Fruit fly (Drosophila melanogaster) whole organism, pupa: ENCODE data around the gene Pgd.

Experiments used
- CG10348 ChIP-seq: fragments of 200-800 bp; sonication (Bioruptor generic); IDR thresholded peaks from 2 replicates; pipeline ENCODE4 v1.3.6; 2022; ENCODE audit warnings: missing biosample characterization, missing genetic modification characterization
- CG12605 ChIP-seq: fragments of 200-800 bp; sonication (Bioruptor generic); IDR thresholded peaks from 2 replicates; pipeline ENCODE4 v1.3.6; 2022; ENCODE audit warnings: missing biosample characterization, missing genetic modification characterization
- CG13204 ChIP-seq: fragments of 200-800 bp; sonication (Bioruptor generic); optimal IDR thresholded peaks from 2 replicates; lab custom pipeline; 2018; ENCODE audit warnings: missing biosample characterization, mild to moderate bottlenecking, missing genetic modification characterization, moderate library complexity
- CG14655 ChIP-seq: fragments of 200-800 bp; sonication (Bioruptor generic); optimal IDR thresholded peaks from 3 replicates; lab custom pipeline; 2017; ENCODE audit warnings: mild to moderate bottlenecking, missing biosample characterization, missing genetic modification reagents, missing genetic modification characterization
- CG15710 ChIP-seq: fragments of 200-800 bp; sonication (Bioruptor generic); optimal IDR thresholded peaks from 2 replicates; lab custom pipeline; 2018; ENCODE audit warnings: missing biosample characterization, mild to moderate bottlenecking, missing genetic modification characterization, moderate library complexity
- CG17806 ChIP-seq: fragments of 200-800 bp; sonication (Bioruptor generic); optimal IDR thresholded peaks from 2 replicates; lab custom pipeline; 2018; ENCODE audit warnings: missing biosample characterization, mild to moderate bottlenecking, missing genetic modification characterization, moderate library complexity
- CG32121 ChIP-seq: fragments of 200-800 bp; sonication (Bioruptor generic); IDR thresholded peaks from 2 replicates; pipeline ENCODE4 v1.3.6; 2022; ENCODE audit warnings: missing biosample characterization, missing genetic modification characterization
- CG34367 ChIP-seq: fragments of 200-800 bp; sonication (Bioruptor generic); optimal IDR thresholded peaks from 2 replicates; lab custom pipeline; 2018; ENCODE audit warnings: missing biosample characterization, mild to moderate bottlenecking, missing genetic modification characterization
- CG4496 ChIP-seq: fragments of 200-800 bp; sonication (Bioruptor generic); IDR thresholded peaks from 3 replicates; pipeline ENCODE4 v1.3.6; 2022; ENCODE audit warnings: missing biosample characterization, missing genetic modification characterization
- CG8159 ChIP-seq: fragments of 200-800 bp; sonication (Bioruptor generic); optimal IDR thresholded peaks from 3 replicates; lab custom pipeline; 2018; ENCODE audit warnings: missing biosample characterization, mild to moderate bottlenecking, missing genetic modification characterization, moderate library complexity
- CG8301 ChIP-seq: fragments of 200-800 bp; sonication (Bioruptor generic); optimal IDR thresholded peaks from 2 replicates; lab custom pipeline; 2018; ENCODE audit warnings: missing biosample characterization, mild to moderate bottlenecking, missing genetic modification characterization
- CG9948 ChIP-seq: fragments of 200-800 bp; sonication (Bioruptor generic); optimal IDR thresholded peaks from 2 replicates; lab custom pipeline; 2018; ENCODE audit warnings: missing biosample characterization, mild to moderate bottlenecking, missing genetic modification characterization, moderate library complexity
- D1 ChIP-seq: fragments of 200-800 bp; sonication (Bioruptor generic); optimal IDR thresholded peaks from 2 replicates; lab custom pipeline; 2018; ENCODE audit warnings: missing biosample characterization, mild to moderate bottlenecking, missing genetic modification characterization, moderate library complexity
- EcR ChIP-seq: fragments of 200-800 bp; sonication (Bioruptor generic); optimal IDR thresholded peaks from 3 replicates; lab custom pipeline; 2019; ENCODE audit warnings: missing biosample characterization, missing genetic modification characterization, mild to moderate bottlenecking, moderate library complexity, missing genetic modification reagents
- Ets98B ChIP-seq: fragments of 200-800 bp; sonication (Bioruptor generic); IDR thresholded peaks from 2 replicates; pipeline ENCODE4 v1.3.6; 2022; ENCODE audit warnings: missing biosample characterization, missing genetic modification characterization
- Pif1A ChIP-seq: fragments of 200-800 bp; sonication (Bioruptor generic); optimal IDR thresholded peaks from 3 replicates; lab custom pipeline; 2016; ENCODE audit warnings: missing biosample characterization, missing genetic modification characterization
- Pif1B ChIP-seq: fragments of 200-800 bp; sonication (Bioruptor generic); optimal IDR thresholded peaks from 3 replicates; lab custom pipeline; 2016; ENCODE audit warnings: missing biosample characterization, missing genetic modification characterization
- Snoo ChIP-seq: fragments of 200-800 bp; sonication (Bioruptor generic); optimal IDR thresholded peaks from 3 replicates; lab custom pipeline; 2017; ENCODE audit warnings: missing biosample characterization, mild to moderate bottlenecking, missing genetic modification characterization, inconsistent platforms
- fd96Ca ChIP-seq: fragments of 200-800 bp; sonication (Bioruptor generic); IDR thresholded peaks from 3 replicates; pipeline ENCODE4 v1.3.6; 2022; ENCODE audit warnings: missing biosample characterization, missing genetic modification characterization
- gl ChIP-seq: fragments of 200-800 bp; sonication (Bioruptor generic); optimal IDR thresholded peaks from 2 replicates; lab custom pipeline; 2018; ENCODE audit warnings: missing biosample characterization, mild to moderate bottlenecking, missing genetic modification characterization
- rn ChIP-seq: fragments of 200-800 bp; sonication (Bioruptor generic); IDR thresholded peaks from 2 replicates; pipeline ENCODE4 v1.3.6; 2022; ENCODE audit warnings: missing biosample characterization, missing genetic modification characterization

Gene Pgd

dm6 chrX:2161020-2161419, 16.1 kb downstream of the Pgd start:
- TF ChIP-seq EcR (GFP tag; lab: Kevin White, UChicago): no peak
- TF ChIP-seq CG15710 (tag; lab: Kevin White, UChicago): no peak
- no peak for TF ChIP-seq Snoo (tag; lab: Kevin White, UChicago)
- no peak for TF ChIP-seq CG12605 (GFP tag; lab: Robert Waterston, UW)
- no peak for TF ChIP-seq CG4496
- TF ChIP-seq CG34367 (tag; lab: Kevin White, UChicago): no peak
- no peak for TF ChIP-seq Ets98B (GFP tag; lab: Robert Waterston, UW)
- TF ChIP-seq CG10348: no peak
- TF ChIP-seq Pif1A: no peak
- TF ChIP-seq gl (tag; lab: Kevin White, UChicago): no peak
- no peak for TF ChIP-seq rn (GFP tag; lab: Robert Waterston, UW)
- TF ChIP-seq CG8159 (tag; lab: Kevin White, UChicago): no peak
- no peak for TF ChIP-seq CG14655 (GFP tag; lab: Kevin White, UChicago)
- no peak for TF ChIP-seq CG17806 (tag; lab: Kevin White, UChicago)
- no peak for TF ChIP-seq CG13204 (GFP tag; lab: Kevin White, UChicago)
- TF ChIP-seq CG32121: no peak

dm6 chrX:2162130-2162907, 17.4 kb downstream of the Pgd start, which contains the start of the genes Cyp4d1 and CG3630:
Cyp4d1 (minus strand) TSS chrX:2162180.
CG3630 (plus strand) TSS chrX:2162196.
- no peak for TF ChIP-seq D1 (tag; lab: Kevin White, UChicago)
- TF ChIP-seq EcR (GFP tag; lab: Kevin White, UChicago): no peak
- no peak for TF ChIP-seq CG32121
- TF ChIP-seq CG15710 (tag; lab: Kevin White, UChicago): no peak
- no peak for TF ChIP-seq fd96Ca
- no peak for TF ChIP-seq rn (GFP tag; lab: Robert Waterston, UW)
- no peak for TF ChIP-seq Snoo (tag; lab: Kevin White, UChicago)
- TF ChIP-seq gl (tag; lab: Kevin White, UChicago): no peak
- no peak for TF ChIP-seq Pif1B (GFP tag; lab: Kevin White, UChicago)
- TF ChIP-seq CG34367 (tag; lab: Kevin White, UChicago): no peak
- no peak for TF ChIP-seq CG12605 (GFP tag; lab: Robert Waterston, UW)

- TF ChIP-seq CG14655 (GFP tag; lab: Kevin White, UChicago) (no peak), Snoo (tag; lab: Kevin White, UChicago) (no peak), CG13204 (GFP tag; lab: Kevin White, UChicago) (no peak), CG15710 (tag; lab: Kevin White, UChicago) (no peak), CG17806 (tag; lab: Kevin White, UChicago) (no peak), CG8301 (no peak), CG10348 (no peak), Pif1A (no peak), CG12605 (GFP tag; lab: Robert Waterston, UW) (no peak), fd96Ca (no peak), gl (tag; lab: Kevin White, UChicago) (no peak), CG32121 (no peak), D1 (tag; lab: Kevin White, UChicago) (no peak), rn (GFP tag; lab: Robert Waterston, UW) (no peak)
- TF ChIP-seq, all 21 proteins: peak for 0
These were observed 18.4 kb downstream of the Pgd start for dm6 chrX:2163358-2163757.

dm6 chrX:2165394-2165793, 20.5 kb downstream of the Pgd start:
- TF ChIP-seq D1 (tag; lab: Kevin White, UChicago) (no peak), CG10348 (peak; percentile 36; the same call in 1 of the 2 replicates), Pif1A (no peak), CG14655 (GFP tag; lab: Kevin White, UChicago) (no peak), CG32121 (peak; percentile 82), CG34367 (tag; lab: Kevin White, UChicago) (no peak), CG12605 (GFP tag; lab: Robert Waterston, UW) (0 out of 2 replicates have a peak, but pooled peaks have one; percentile 15), CG8301 (peak; percentile 16), Ets98B (GFP tag; lab: Robert Waterston, UW) (peak; percentile 81), CG9948 (tag; lab: Kevin White, UChicago) (no peak), CG13204 (GFP tag; lab: Kevin White, UChicago) (no peak), rn (GFP tag; lab: Robert Waterston, UW) (no peak), EcR (GFP tag; lab: Kevin White, UChicago) (no peak), fd96Ca (peak; percentile 80), CG4496 (peak; percentile 79)

dm6 chrX:2166129-2166528, 21.2 kb downstream of the Pgd start:
- no peak for TF ChIP-seq CG8159 (tag; lab: Kevin White, UChicago)
- TF ChIP-seq fd96Ca: peak; percentile 87
- peak; percentile 64 for TF ChIP-seq CG12605 (GFP tag; lab: Robert Waterston, UW)
- peak; percentile 80 for TF ChIP-seq CG8301
- 0 out of 2 replicates have a peak, but pooled peaks have one; percentile 47 for TF ChIP-seq CG10348
- no peak for TF ChIP-seq EcR (GFP tag; lab: Kevin White, UChicago)
- no peak for TF ChIP-seq CG15710 (tag; lab: Kevin White, UChicago)
- TF ChIP-seq gl (tag; lab: Kevin White, UChicago): no peak
- peak; percentile 90 for TF ChIP-seq CG4496
- TF ChIP-seq Snoo (tag; lab: Kevin White, UChicago): no peak
- no peak for TF ChIP-seq CG13204 (GFP tag; lab: Kevin White, UChicago)
- peak; percentile 85 for TF ChIP-seq Ets98B (GFP tag; lab: Robert Waterston, UW)
- peak; percentile 69 for TF ChIP-seq CG32121
- no peak for TF ChIP-seq CG17806 (tag; lab: Kevin White, UChicago)
- peak; percentile 49; the same call in 1 of the 2 replicates for TF ChIP-seq rn (GFP tag; lab: Robert Waterston, UW)
